Fruit fly (Drosophila melanogaster) whole organism, embryonic: ENCODE measurements around the gene CG9855.
A peak's percentile ranks its signal among the peaks of the same experiment; 100 is the strongest.

Source experiments
- CG10979 ChIP-seq: fragments of 200-800 bp; sonication (Bioruptor generic); optimal IDR thresholded peaks from 2 replicates; lab custom pipeline; 2018; ENCODE audit warnings: missing biosample characterization, mild to moderate bottlenecking, missing genetic modification characterization, moderate library complexity
- CG11085 ChIP-seq: fragments of 200-800 bp; sonication (Bioruptor generic); IDR thresholded peaks from 2 replicates; pipeline ENCODE4 v1.3.6; 2022; ENCODE audit warnings: missing biosample characterization, missing genetic modification characterization
- CG11093 ChIP-seq: fragments of 200-800 bp; sonication (Bioruptor generic); IDR thresholded peaks from 3 replicates; pipeline ENCODE4 v1.3.6; 2022; ENCODE audit warnings: missing biosample characterization, missing genetic modification characterization
- CG11456 ChIP-seq: fragments of 200-800 bp; sonication (Bioruptor generic); IDR thresholded peaks from 3 replicates; pipeline ENCODE4 v1.3.6; 2022; ENCODE audit warnings: missing biosample characterization, missing genetic modification characterization
- CG13624 ChIP-seq: fragments of 200-800 bp; sonication (Bioruptor generic); optimal IDR thresholded peaks from 2 replicates; lab custom pipeline; 2016; ENCODE audit warnings: missing biosample characterization, missing genetic modification characterization
- CG13894 ChIP-seq: fragments of 200-800 bp; sonication (Bioruptor generic); optimal IDR thresholded peaks from 3 replicates; lab custom pipeline; 2018; ENCODE audit warnings: missing biosample characterization, mild to moderate bottlenecking, missing genetic modification characterization, moderate library complexity
- CG14710 ChIP-seq: fragments of 200-800 bp; sonication (Bioruptor generic); optimal IDR thresholded peaks from 3 replicates; lab custom pipeline; 2019; ENCODE audit warnings: missing biosample characterization, mild to moderate bottlenecking, missing genetic modification characterization, moderate library complexity
- CG15011 ChIP-seq: fragments of 200-800 bp; sonication (Bioruptor generic); optimal IDR thresholded peaks from 3 replicates; lab custom pipeline; 2018; ENCODE audit warnings: missing biosample characterization, mild to moderate bottlenecking, missing genetic modification characterization
- CG1529 ChIP-seq: fragments of 200-800 bp; sonication (Bioruptor generic); optimal IDR thresholded peaks from 3 replicates; lab custom pipeline; 2018; ENCODE audit warnings: missing biosample characterization, missing genetic modification characterization
- CG15601 ChIP-seq: fragments of 200-800 bp; sonication (Bioruptor generic); optimal IDR thresholded peaks from 3 replicates; lab custom pipeline; 2019; ENCODE audit warnings: missing biosample characterization, mild to moderate bottlenecking, missing genetic modification characterization, moderate library complexity
- CG16779 ChIP-seq: fragments of 200-800 bp; sonication (Bioruptor generic); IDR thresholded peaks from 2 replicates; pipeline ENCODE4 v1.3.6; 2022; ENCODE audit warnings: missing biosample characterization, missing genetic modification characterization
- CG3065 ChIP-seq: fragments of 200-800 bp; sonication (Bioruptor generic); optimal IDR thresholded peaks from 2 replicates; lab custom pipeline; 2016; ENCODE audit warnings: missing biosample characterization, missing genetic modification characterization
- CG3407 ChIP-seq: fragments of 200-800 bp; sonication (Bioruptor generic); optimal IDR thresholded peaks from 2 replicates; lab custom pipeline; 2018; ENCODE audit warnings: missing biosample characterization, mild to moderate bottlenecking, missing genetic modification characterization
- CG4820 ChIP-seq: fragments of 200-800 bp; sonication (Bioruptor generic); optimal IDR thresholded peaks from 3 replicates; lab custom pipeline; 2016; ENCODE audit warnings: missing biosample characterization, missing genetic modification characterization
- CG7357 ChIP-seq: fragments of 200-800 bp; sonication (Bioruptor generic); IDR thresholded peaks from 3 replicates; pipeline ENCODE4 v1.3.6; 2022; ENCODE audit warnings: missing biosample characterization, missing genetic modification characterization
- CG8089 ChIP-seq: fragments of 200-800 bp; sonication (Bioruptor generic); optimal IDR thresholded peaks from 3 replicates; lab custom pipeline; 2016; ENCODE audit warnings: missing biosample characterization, missing genetic modification characterization
- CG8944 ChIP-seq: fragments of 200-800 bp; sonication (Bioruptor generic); optimal IDR thresholded peaks from 3 replicates; lab custom pipeline; 2016; ENCODE audit warnings: missing biosample characterization, missing genetic modification characterization
- Dek ChIP-seq: fragments of 200-800 bp; sonication (Bioruptor generic); optimal IDR thresholded peaks from 3 replicates; lab custom pipeline; 2019; ENCODE audit warnings: missing biosample characterization, mild to moderate bottlenecking, missing genetic modification characterization, moderate library complexity
- Dref ChIP-seq: fragments of 200-800 bp; sonication (Bioruptor generic); IDR thresholded peaks from 2 replicates; pipeline ENCODE4 v1.3.6; 2022; ENCODE audit warnings: missing biosample characterization, missing genetic modification characterization
- Drgx ChIP-seq: fragments of 200-800 bp; sonication (Bioruptor generic); IDR thresholded peaks from 2 replicates; pipeline ENCODE4 v1.3.6; 2022; ENCODE audit warnings: missing biosample characterization, missing genetic modification characterization
- Eip74EF ChIP-seq, 2 experiments: fragments of 200-800 bp in 1 of 2; fragments of >200 bp in 1 of 2; sonication (Bioruptor generic) in 1 of 2; optimal IDR thresholded peaks; 2 replicates each; lab custom pipeline; 2017 to 2019; ENCODE audit warnings: missing biosample characterization in 2 of 2, missing genetic modification characterization in 2 of 2, mild to moderate bottlenecking in 1 of 2, moderate library complexity in 1 of 2
- MESR4 ChIP-seq: fragments of 200-800 bp; sonication (Bioruptor generic); optimal IDR thresholded peaks from 2 replicates; lab custom pipeline; 2018; ENCODE audit warnings: missing biosample characterization, mild to moderate bottlenecking, missing genetic modification characterization, moderate library complexity
- Max ChIP-seq: fragments of 200-800 bp; sonication (Bioruptor generic); optimal IDR thresholded peaks from 2 replicates; lab custom pipeline; 2016; ENCODE audit warnings: missing biosample characterization, mild to moderate bottlenecking, missing genetic modification characterization
- Neu2 ChIP-seq: fragments of 200-800 bp; sonication (Bioruptor generic); optimal IDR thresholded peaks from 3 replicates; lab custom pipeline; 2016; ENCODE audit warnings: missing biosample characterization, missing genetic modification characterization, borderline replicate concordance
- Poxn ChIP-seq: fragments of 200-800 bp; sonication (Bioruptor generic); IDR thresholded peaks from 2 replicates; pipeline ENCODE4 v1.3.6; 2022; ENCODE audit warnings: missing biosample characterization, missing genetic modification characterization
- Sry-δ ChIP-seq: fragments of 200-800 bp; sonication (Bioruptor generic); optimal IDR thresholded peaks from 2 replicates; lab custom pipeline; 2016; ENCODE audit warnings: missing biosample characterization, missing genetic modification characterization
- Usf ChIP-seq: fragments of 200-800 bp; sonication (Bioruptor generic); optimal IDR thresholded peaks from 2 replicates; lab custom pipeline; 2017; ENCODE audit warnings: missing genotype, missing biosample characterization, missing genetic modification characterization
- amos ChIP-seq: fragments of 200-800 bp; sonication (Bioruptor generic); IDR thresholded peaks from 2 replicates; pipeline ENCODE4 v1.3.6; 2022; ENCODE audit warnings: missing biosample characterization, missing genetic modification characterization; ENCODE audit not compliant: partially characterized antibody
- ato ChIP-seq: fragments of 200-800 bp; sonication (Bioruptor generic); IDR thresholded peaks from 2 replicates; pipeline ENCODE4 v1.3.6; 2022; ENCODE audit warnings: missing biosample characterization, missing genetic modification characterization; ENCODE audit not compliant: partially characterized antibody
- btn ChIP-seq: fragments of 200-800 bp; sonication (Bioruptor generic); optimal IDR thresholded peaks from 2 replicates; lab custom pipeline; 2016; ENCODE audit warnings: missing biosample characterization, missing genetic modification characterization
- cato ChIP-seq: fragments of 200-800 bp; sonication (Bioruptor generic); optimal IDR thresholded peaks from 2 replicates; lab custom pipeline; 2016; ENCODE audit warnings: missing biosample characterization, missing genetic modification characterization, borderline replicate concordance
- chif ChIP-seq, 2 experiments: fragments of 200-800 bp; sonication (Bioruptor generic); optimal IDR thresholded peaks; 3 replicates each; lab custom pipeline; 2016; ENCODE audit warnings: missing biosample characterization in 2 of 2, missing genetic modification characterization in 2 of 2
- da ChIP-seq: fragments of 200-800 bp; sonication (Bioruptor generic); optimal IDR thresholded peaks from 2 replicates; lab custom pipeline; 2016; ENCODE audit warnings: missing biosample characterization, missing genetic modification characterization
- fd96Cb ChIP-seq: fragments of 200-800 bp; sonication (Bioruptor generic); optimal IDR thresholded peaks from 2 replicates; lab custom pipeline; 2018; ENCODE audit warnings: missing biosample characterization, mild to moderate bottlenecking, missing genetic modification characterization, moderate library complexity
- fu2 ChIP-seq: fragments of 200-800 bp; sonication (Bioruptor generic); optimal IDR thresholded peaks from 2 replicates; lab custom pipeline; 2016; ENCODE audit warnings: missing biosample characterization, missing genetic modification characterization
- her ChIP-seq: fragments of 200-800 bp; sonication (Bioruptor generic); optimal IDR thresholded peaks from 2 replicates; lab custom pipeline; 2016; ENCODE audit warnings: missing biosample characterization, missing genetic modification characterization
- hkb ChIP-seq, 2 experiments: fragments of 200-800 bp in 1 of 2; fragments of >200 bp in 1 of 2; sonication (Bioruptor generic) in 1 of 2; IDR thresholded peaks in 1 of 2; optimal IDR thresholded peaks in 1 of 2; 2 replicates each; pipeline versions ENCODE4 v1.3.6 to Lab custom; 2017 to 2022; ENCODE audit warnings: missing biosample characterization in 1 of 2, missing genetic modification characterization in 1 of 2
- inv ChIP-seq: fragments of 200-800 bp; sonication (Bioruptor generic); IDR thresholded peaks from 2 replicates; pipeline ENCODE4 v1.3.6; 2022; ENCODE audit warnings: missing biosample characterization, missing genetic modification characterization; ENCODE audit not compliant: partially characterized antibody
- ken ChIP-seq: fragments of 200-800 bp; sonication (Bioruptor generic); IDR thresholded peaks from 3 replicates; pipeline ENCODE4 v1.3.6; 2022; ENCODE audit warnings: missing biosample characterization, missing genetic modification characterization
- klu ChIP-seq: fragments of 200-800 bp; sonication (Bioruptor generic); IDR thresholded peaks from 2 replicates; pipeline ENCODE4 v1.3.6; 2022; ENCODE audit warnings: missing biosample characterization, missing genetic modification characterization
- maf-S ChIP-seq: fragments of 200-800 bp; sonication (Bioruptor generic); optimal IDR thresholded peaks from 2 replicates; lab custom pipeline; 2016; ENCODE audit warnings: missing biosample characterization, missing genetic modification characterization
- mam ChIP-seq: fragments of 200-800 bp; sonication (Bioruptor generic); optimal IDR thresholded peaks from 3 replicates; lab custom pipeline; 2016; ENCODE audit warnings: missing biosample characterization, missing genetic modification characterization
- scrt ChIP-seq: fragments of 200-800 bp; sonication (Bioruptor generic); optimal IDR thresholded peaks from 2 replicates; lab custom pipeline; 2018; ENCODE audit warnings: missing biosample characterization, mild to moderate bottlenecking, missing genetic modification characterization, moderate library complexity
- sens-2 ChIP-seq: fragments of 200-800 bp; sonication (Bioruptor generic); IDR thresholded peaks from 2 replicates; pipeline ENCODE4 v1.3.6; 2022; ENCODE audit warnings: missing biosample characterization, missing genetic modification characterization
- slou ChIP-seq: fragments of 200-800 bp; sonication (Bioruptor generic); optimal IDR thresholded peaks from 3 replicates; lab custom pipeline; 2016; ENCODE audit warnings: missing biosample characterization, missing genetic modification characterization
- sob ChIP-seq: fragments of 200-800 bp; sonication (Bioruptor generic); IDR thresholded peaks from 2 replicates; pipeline ENCODE4 v1.3.6; 2022; ENCODE audit warnings: missing biosample characterization, missing genetic modification characterization
- tll ChIP-seq, 2 experiments: fragments of 200-800 bp in 1 of 2; fragments of >200 bp in 1 of 2; sonication (Bioruptor generic) in 1 of 2; optimal IDR thresholded peaks; 2 replicates each; lab custom pipeline; 2017 to 2019; ENCODE audit warnings: missing biosample characterization in 2 of 2, missing genetic modification characterization in 2 of 2, mild to moderate bottlenecking in 1 of 2, moderate library complexity in 1 of 2
- trem ChIP-seq: fragments of 200-800 bp; optimal IDR thresholded peaks from 3 replicates; lab custom pipeline; 2019; ENCODE audit warnings: missing biosample characterization, mild to moderate bottlenecking, missing genetic modification characterization, moderate library complexity
- wor ChIP-seq: fragments of 200-800 bp; sonication (Bioruptor generic); IDR thresholded peaks from 2 replicates; pipeline ENCODE4 v1.3.6; 2022; ENCODE audit warnings: missing biosample characterization, missing genetic modification characterization
- zen2 ChIP-seq: fragments of 200-800 bp; sonication (Bioruptor generic); IDR thresholded peaks from 3 replicates; pipeline ENCODE4 v1.3.6; 2022; ENCODE audit warnings: missing biosample characterization, missing genetic modification characterization; ENCODE audit not compliant: partially characterized antibody

The CG9855 gene

dm6 chr3R:4387490-4387889, 10.2 kb downstream of the CG9855 start, which contains the start of gene tub (continued):
- TF ChIP-seq maf-S (peak; percentile 12), MESR4 (peak; percentile 85), Poxn (GFP tag; lab: Robert Waterston, UW) (no peak), btn (no peak), Max (GFP tag; lab: Kevin White, UChicago) (peak; percentile 8), CG11456 (GFP tag; lab: Robert Waterston, UW) (no peak; the same call in none of the 3 replicates), CG13894 (tag; lab: Kevin White, UChicago) (no peak), Drgx (GFP tag; lab: Robert Waterston, UW) (no peak), CG13624 (GFP tag; lab: Kevin White, UChicago) (peak; percentile 49), da (peak; percentile 17), scrt (GFP tag; lab: Kevin White, UChicago) (no peak), CG1529 (no peak), trem (tag; lab: Kevin White, UChicago) (peak; percentile 45), Eip74EF (GFP tag; optimal IDR thresholded peaks at IDR 0.05; lab: Kevin White, UChicago) (peak in 1 of 2 experiments; percentile 29), wor (GFP tag; lab: Robert Waterston, UW) (no peak), inv (GFP tag; lab: Robert Waterston, UW) (no peak), CG16779 (GFP tag; lab: Robert Waterston, UW) (no peak), chif (GFP tag; optimal IDR thresholded peaks at IDR 0.05; lab: Kevin White, UChicago) (peak; percentile 20 to 51), her (peak; percentile 23), CG3065 (GFP tag; lab: Kevin White, UChicago) (peak; percentile 5), klu (GFP tag; lab: Robert Waterston, UW) (no peak), Usf (GFP tag; lab: Kevin White, UChicago) (no peak), CG8089 (peak; percentile 1), Dref (GFP tag; lab: Robert Waterston, UW) (peak; percentile 47), zen2 (GFP tag; lab: Robert Waterston, UW) (no peak), hkb (optimal IDR thresholded peaks at IDR 0.05; lab: Kevin White, UChicago) (no peak), hkb (GFP tag; IDR thresholded peaks at IDR 0.05; lab: Robert Waterston, UW) (no peak; the same call in 1 of the 2 replicates), Dek (no peak), ken (GFP tag; lab: Robert Waterston, UW) (no peak; the same call in 2 of the 3 replicates), CG11085 (GFP tag; lab: Robert Waterston, UW) (no peak), cato (no peak), slou (no peak), CG8944 (GFP tag; lab: Kevin White, UChicago) (peak; percentile 22), amos (GFP tag; lab: Robert Waterston, UW) (peak; percentile 36; the same call in 1 of the 2 replicates), CG14710 (peak; percentile 57), CG3407 (no peak), tll (GFP tag; optimal IDR thresholded peaks at IDR 0.05; lab: Kevin White, UChicago) (no peak), fd96Cb (tag; lab: Kevin White, UChicago) (no peak), CG15011 (GFP tag; lab: Kevin White, UChicago) (no peak), Sry-δ (GFP tag; lab: Kevin White, UChicago) (peak; percentile 51), mam (peak; percentile 37), ato (GFP tag; lab: Robert Waterston, UW) (no peak), CG11093 (GFP tag; lab: Robert Waterston, UW) (no peak), sens-2 (GFP tag; lab: Robert Waterston, UW) (no peak), fu2 (GFP tag; lab: Kevin White, UChicago) (no peak), sob (GFP tag; lab: Robert Waterston, UW) (no peak; the same call in 1 of the 2 replicates), Neu2 (GFP tag; lab: Kevin White, UChicago) (no peak), CG4820 (GFP tag; lab: Kevin White, UChicago) (peak; percentile 24), CG15601 (tag; lab: Kevin White, UChicago) (no peak), CG10979 (tag; lab: Kevin White, UChicago) (peak; percentile 36), CG7357 (GFP tag; lab: Robert Waterston, UW) (no peak)
